Fruit fly (Drosophila melanogaster) whole organism, larva: Measurements from ENCODE around the gene CanB.

Experiments
- noc ChIP-seq: fragments of 200-800 bp; sonication (Bioruptor generic); optimal IDR thresholded peaks from 3 replicates; lab custom pipeline; 2019; ENCODE audit warnings: missing biosample characterization, mild to moderate bottlenecking, missing genetic modification characterization, moderate library complexity

The CanB gene

DNA sequence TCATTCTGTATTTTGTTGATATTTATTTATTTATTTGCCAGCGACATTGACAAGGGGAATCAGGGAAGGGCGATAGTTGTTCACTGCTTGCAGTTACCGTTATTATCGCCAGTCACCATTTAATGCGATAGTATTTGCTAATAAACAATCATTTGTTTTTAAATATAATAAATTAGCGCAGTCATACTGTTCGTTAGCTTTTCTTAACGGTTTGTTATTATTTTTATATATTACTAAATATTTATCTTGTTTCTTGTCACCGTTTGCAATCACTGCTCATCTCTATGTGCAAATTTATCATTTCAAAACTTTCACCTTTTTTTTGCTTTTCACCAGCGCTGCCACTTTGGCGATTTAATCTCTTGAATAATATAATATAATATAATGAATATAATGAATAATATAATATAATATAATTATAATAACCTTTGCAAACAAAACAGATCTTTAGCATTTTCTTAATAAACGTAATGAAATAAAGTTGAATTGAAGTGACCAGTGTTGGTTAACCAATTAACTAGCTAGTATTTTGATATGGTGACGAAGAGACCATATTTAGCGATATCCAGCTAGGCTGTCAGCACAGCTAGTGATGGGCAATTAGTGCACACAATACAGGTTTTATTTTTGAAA, 2.9 kb upstream of the CanB start, which contains the start of the genes CG3309 and XRCC1:
Gene CG3309, minus strand, starts transcription at position 82 of the 633 bp plus-strand sequence.
Gene XRCC1, plus strand, starts transcription at position 611 of the 633 bp plus-strand sequence.
- TF ChIP-seq noc: peak; percentile 5

DNA sequence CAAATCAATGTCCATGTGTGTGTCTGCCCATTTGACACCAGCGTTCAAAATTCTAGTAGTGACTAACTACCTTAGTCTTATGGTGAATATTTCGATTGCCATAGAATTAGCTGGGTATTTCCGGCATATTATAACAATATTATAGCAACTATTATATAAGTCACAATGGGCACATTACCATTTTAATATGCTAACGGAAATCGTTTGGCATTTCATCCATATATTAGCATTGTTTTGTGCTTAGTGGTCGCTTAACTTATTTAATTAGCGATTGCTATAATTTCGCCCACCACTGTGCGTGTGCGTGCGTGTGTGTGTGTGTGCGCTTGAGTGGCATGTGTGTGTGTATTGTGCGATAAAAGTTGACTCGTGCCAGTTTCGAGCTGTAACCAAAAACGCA, 4.4 kb downstream of the CanB start:
- peak; percentile 68 for TF ChIP-seq noc

DNA sequence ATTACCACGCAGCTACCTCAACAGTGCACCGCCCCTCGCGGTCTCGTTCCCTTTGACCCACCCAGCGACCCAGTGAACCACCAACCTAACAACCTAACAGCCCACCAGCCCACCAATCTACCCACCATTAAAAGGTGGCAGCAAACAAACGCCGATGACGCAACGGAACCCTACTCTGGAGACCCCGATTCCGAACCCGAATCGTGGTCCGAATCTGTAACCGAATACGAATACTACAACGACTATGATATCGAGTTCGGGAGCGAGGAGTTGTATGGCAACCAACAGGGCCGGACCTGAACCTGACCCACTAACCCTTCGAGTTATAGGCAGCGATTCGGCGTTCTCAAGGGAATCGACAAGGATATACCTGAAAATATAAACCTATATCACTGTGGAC, 5.0 kb downstream of the CanB start:
- TF ChIP-seq noc: no peak

DNA sequence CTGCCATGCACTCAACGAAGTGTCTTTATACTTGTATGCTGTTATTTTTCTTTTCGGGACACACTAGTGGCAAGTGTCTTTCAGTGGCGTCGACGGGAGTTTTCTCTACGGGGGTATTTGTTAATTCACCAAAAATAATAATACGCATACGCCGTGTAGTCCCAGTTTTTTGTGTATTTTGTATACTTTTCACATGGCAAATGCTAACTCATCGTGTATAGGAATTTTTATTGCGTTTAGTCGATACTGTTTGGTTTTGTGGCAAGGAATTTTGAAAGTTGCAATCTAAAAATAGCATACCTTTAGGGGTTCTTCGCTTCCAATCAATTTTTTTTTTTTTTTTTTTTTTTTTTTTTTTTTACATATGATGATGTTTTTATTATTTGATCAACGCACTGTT, 6.1 kb downstream of the CanB start:
- TF ChIP-seq noc: no peak

DNA sequence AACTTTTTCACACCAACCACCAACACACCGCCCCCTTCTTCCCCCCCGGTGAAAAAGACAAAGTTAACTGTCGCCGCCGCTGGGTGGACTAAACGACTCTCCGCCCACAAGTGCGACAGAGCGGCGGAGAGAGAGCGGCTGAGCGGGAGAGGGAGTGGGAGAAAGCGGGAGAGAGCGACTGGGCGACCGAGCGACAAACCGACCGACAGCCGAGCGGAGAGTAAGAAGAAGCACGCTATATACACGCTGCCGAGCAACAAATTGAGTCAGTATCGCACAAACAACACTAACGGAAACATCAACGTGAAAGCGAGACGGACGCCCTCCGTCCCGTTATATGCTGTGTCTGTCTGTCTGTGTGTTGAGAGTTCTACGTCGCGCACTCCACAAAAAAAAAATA, 7.7 kb downstream of the CanB start, which contains the start of gene SK:
Gene SK, plus strand, starts transcription at position 267 of the 400 bp plus-strand sequence.
- TF ChIP-seq noc: no peak

DNA sequence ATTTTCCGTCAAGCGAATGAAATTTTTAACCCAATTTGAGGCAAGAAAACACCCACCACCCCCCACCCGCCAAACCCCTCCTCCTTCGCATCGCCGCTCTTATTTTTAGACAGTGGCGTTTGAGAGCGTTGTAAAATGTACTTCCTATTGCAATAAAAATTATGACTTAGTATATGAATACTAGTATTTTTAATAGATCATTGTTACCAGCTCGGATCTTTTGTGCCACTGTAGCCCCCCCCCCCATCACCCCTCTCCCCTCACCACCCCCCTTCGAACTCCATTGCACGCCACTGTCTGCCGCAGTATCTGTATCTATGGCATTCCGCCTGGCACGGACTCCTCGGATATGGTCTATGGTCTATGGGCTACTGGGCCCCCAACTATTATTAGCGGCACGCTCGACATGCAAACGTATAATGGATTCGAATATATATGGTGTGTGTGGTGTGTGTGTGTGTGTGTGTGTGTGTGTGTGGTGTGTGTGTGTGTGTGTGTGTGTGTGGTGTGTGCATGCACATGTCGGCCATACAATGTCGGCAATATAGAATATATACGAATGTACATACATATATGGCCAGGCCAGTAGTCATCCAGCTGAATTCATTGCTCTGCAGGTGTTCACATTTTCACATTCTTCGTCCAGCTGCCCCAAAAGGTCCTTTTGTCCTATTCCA, 17.7 kb downstream of the CanB start:
- TF ChIP-seq noc: no peak

DNA sequence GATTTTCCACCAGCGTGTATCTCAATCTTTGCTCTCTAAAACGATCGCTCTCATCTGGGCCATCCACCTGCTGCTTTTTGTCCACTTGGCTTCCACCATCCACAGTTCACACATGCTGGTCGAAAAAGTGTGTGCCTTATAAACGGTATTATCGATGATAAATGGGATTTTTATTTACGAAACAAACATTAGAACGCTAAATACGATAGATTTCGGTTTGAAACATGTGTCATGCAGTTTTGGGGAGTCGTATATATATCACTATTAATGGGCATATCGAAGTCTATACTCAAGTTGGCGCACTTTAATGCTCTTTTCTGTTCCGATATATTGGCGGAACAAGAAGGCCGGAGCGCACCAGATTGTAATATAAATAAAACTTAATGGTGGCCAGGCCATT, 24.7 kb downstream of the CanB start:
- TF ChIP-seq noc: no peak

DNA sequence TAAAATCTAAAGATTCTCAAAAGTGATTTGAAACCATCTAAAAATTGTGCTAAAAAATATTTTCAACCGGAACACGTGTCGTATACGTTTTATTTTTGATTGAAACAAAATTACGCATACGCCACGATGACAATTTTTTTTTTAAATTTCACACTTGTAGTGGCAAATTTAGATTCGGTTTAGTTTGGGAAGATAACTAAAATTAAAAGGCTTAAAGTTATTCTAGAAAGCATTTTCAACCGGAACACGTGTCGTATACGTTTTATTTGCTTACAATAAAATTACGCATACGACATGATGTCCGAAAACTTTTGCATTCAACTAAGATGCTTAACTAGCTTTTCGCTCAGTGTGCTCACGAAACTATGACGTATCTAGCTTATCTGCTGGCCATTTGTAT, 26.5 kb downstream of the CanB start:
- no peak for TF ChIP-seq noc

DNA sequence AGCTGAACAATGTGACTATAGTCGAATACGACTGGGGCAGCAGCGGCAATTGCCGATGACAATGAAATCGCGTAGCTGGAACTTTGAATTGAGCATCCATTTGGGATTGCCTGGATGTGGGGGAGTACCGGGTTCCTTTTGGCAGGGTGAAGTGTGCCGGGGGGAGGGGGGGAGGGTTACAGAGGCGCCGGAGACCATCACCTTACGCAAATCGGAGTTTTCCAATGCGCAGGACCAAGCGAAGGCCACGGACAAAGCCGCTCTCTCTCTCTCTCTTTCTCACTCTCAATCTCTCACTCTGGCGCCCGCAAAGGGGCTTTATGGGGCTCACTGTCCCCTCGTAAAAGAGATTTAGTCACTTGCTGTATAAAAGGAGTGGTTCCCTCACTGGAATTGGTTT, 30.8 kb downstream of the CanB start:
- no peak for TF ChIP-seq noc

DNA sequence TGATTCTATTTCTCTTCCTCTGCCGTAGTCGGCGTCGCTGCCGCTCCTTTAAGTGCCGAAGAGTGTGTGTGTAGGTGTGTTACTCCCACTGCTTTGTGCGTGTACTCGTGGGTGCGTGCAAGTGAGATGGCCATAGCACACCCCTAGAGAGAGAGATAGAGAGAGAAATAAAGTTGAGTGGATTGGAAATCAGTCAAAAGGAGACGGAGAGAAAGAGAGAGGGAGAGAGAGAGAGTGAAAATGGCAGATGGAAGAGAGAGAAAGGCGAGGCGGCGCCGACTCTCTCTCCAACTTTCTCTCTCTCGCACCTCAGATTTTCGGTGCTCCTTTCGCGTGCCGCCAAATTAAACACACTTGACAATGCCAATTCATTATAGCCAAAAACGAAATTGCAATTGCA, 31.7 kb downstream of the CanB start:
- no peak for TF ChIP-seq noc

DNA sequence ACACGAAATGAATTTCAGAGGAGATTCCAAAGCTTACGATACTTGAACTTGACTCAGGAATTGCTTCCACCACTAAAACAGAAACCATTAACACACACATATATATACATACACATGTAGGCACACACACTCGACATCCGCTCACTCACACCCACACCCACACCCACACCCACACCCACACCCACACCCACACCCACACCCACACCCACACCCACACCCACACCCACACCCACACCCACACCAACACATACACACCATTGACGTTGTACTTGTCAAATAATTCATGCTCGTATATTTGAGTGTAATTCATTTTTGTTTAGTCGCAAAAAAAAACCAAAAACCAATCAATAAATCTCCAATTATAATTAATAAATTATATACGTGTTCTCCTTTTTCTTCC, 50.2 kb downstream of the CanB start:
- no peak for TF ChIP-seq noc
